Worm (Caenorhabditis elegans): ENCODE results near the gene rpac-40.

DNA sequence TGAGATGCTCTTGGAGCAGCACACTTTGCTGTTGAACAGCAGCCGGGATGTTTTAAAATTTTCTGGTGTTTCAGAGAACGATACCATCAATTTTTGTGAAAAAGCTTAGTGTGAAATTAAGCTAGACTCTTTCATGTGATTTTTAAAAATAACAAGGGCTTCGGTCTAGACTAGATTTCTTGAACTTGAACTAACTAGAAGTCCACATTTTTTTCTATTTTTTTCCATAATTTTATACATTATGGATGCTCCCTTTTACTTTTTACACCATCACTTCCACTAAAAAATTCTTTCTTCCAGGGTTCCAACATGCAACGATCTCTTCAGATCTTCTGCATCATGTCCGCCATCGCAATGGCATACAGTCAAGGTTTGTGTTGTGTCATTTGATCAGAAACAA is 36.8 kb downstream of the rpac-40 start, which contains the start of gene nlp-13:
- TF ChIP-seq ama-1 (optimal IDR thresholded peaks at IDR 0.05) (no peak), hmg-4 (GFP tag; optimal IDR thresholded peaks at IDR 0.05) (no peak)

Data from whole organism, early embryonic.